Worm (Caenorhabditis elegans): ENCODE results near the gene cpg-19.

- TF ChIP-seq sma-3 (GFP tag; optimal IDR thresholded peaks at IDR 0.05) = no peak
- no peak for TF ChIP-seq Y55F3AM.14 (GFP tag; optimal IDR thresholded peaks at IDR 0.05)
- TF ChIP-seq ZK546.5 (tag; optimal IDR thresholded peaks at IDR 0.05) = no peak
- TF ChIP-seq blmp-1 (tag; optimal IDR thresholded peaks at IDR 0.05; ENCODE audit: insufficient read depth) = no peak
- no peak for TF ChIP-seq lin-39 (tag; optimal IDR thresholded peaks at IDR 0.05)
- TF ChIP-seq nhr-25 (tag; optimal IDR thresholded peaks at IDR 0.05) = no peak
- TF ChIP-seq nhr-11 (tag; optimal IDR thresholded peaks at IDR 0.05) = no peak
- TF ChIP-seq ama-1 (optimal IDR thresholded peaks at IDR 0.05) = no peak
- TF ChIP-seq egl-27 (tag; optimal IDR thresholded peaks at IDR 0.05) = no peak
- TF ChIP-seq mdl-1 (tag; optimal IDR thresholded peaks at IDR 0.05) = no peak
- TF ChIP-seq ztf-11 (tag; optimal IDR thresholded peaks at IDR 0.05) = no peak
- TF ChIP-seq C34F6.9 (tag; optimal IDR thresholded peaks at IDR 0.05) = no peak
- TF ChIP-seq snpc-4 (tag; optimal IDR thresholded peaks at IDR 0.05) = no peak
These were observed 36.7 kb downstream of the cpg-19 start for ce11 chrX:16658309-16658708.
